Worm (Caenorhabditis elegans): ENCODE measurements around the gene mnm-2.

mnm-2 gene

DNA sequence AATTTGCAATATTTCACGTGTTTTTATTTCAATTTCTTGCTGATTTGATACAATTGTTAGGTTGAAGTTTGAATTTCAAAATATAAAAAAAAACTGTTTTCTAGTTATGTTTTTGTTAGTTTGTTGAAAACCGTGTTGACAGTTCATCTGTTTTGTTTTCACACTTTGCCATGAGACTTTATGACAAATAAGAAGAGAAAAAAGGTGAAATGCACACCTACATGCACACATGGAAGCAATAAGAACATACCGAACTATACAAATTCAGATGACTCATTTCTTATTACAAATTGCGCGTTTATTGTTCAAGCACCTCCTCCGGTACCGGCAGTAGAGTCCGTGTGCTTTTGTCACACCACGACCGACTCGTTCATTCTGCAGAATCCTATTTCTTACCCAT, 4.1 kb downstream of the mnm-2 start, which contains the start of gene C10A4.9:
Gene C10A4.9, plus strand, starts transcription at position 301 of the 400 bp plus-strand sequence.
- TF ChIP-seq mbf-1 (tag; optimal IDR thresholded peaks at IDR 0.05) (no peak), nhr-6 (tag; optimal IDR thresholded peaks at IDR 0.05) (no peak), nhr-10 (tag; optimal IDR thresholded peaks at IDR 0.05) (no peak), unc-55 (GFP tag; optimal IDR thresholded peaks at IDR 0.05) (no peak), skn-1 (tag; optimal IDR thresholded peaks at IDR 0.05) (no peak), dmd-4 (tag; optimal IDR thresholded peaks at IDR 0.05) (no peak), F13H6.1 (tag; optimal IDR thresholded peaks at IDR 0.05) (no peak), nhr-23 (tag; optimal IDR thresholded peaks at IDR 0.05) (no peak), alr-1 (tag; optimal IDR thresholded peaks at IDR 0.05) (no peak), R02D3.7 (tag; optimal IDR thresholded peaks at IDR 0.05) (no peak), nhr-77 (tag; optimal IDR thresholded peaks at IDR 0.05) (no peak), aly-2 (tag; optimal IDR thresholded peaks at IDR 0.05) (no peak), nhr-12 (tag; optimal IDR thresholded peaks at IDR 0.05) (no peak), egl-27 (tag; optimal IDR thresholded peaks at IDR 0.05) (no peak), nhr-11 (tag; optimal IDR thresholded peaks at IDR 0.05) (no peak)

- no peak for TF ChIP-seq lin-11 (tag; optimal IDR thresholded peaks at IDR 0.05)
- TF ChIP-seq nhr-6 (tag; optimal IDR thresholded peaks at IDR 0.05) = no peak
- TF ChIP-seq mdl-1 (tag; optimal IDR thresholded peaks at IDR 0.05) = no peak
- TF ChIP-seq nhr-12 (tag; optimal IDR thresholded peaks at IDR 0.05) = no peak
- TF ChIP-seq mbf-1 (tag; optimal IDR thresholded peaks at IDR 0.05) = no peak
- TF ChIP-seq elt-1 (tag; optimal IDR thresholded peaks at IDR 0.05) = no peak
- no peak for TF ChIP-seq elt-3 (tag; optimal IDR thresholded peaks at IDR 0.05)
- no peak for TF ChIP-seq snpc-4 (tag; optimal IDR thresholded peaks at IDR 0.05)
Observed at ce11 chrX:7416082-7416481, 8.6 kb downstream of the mnm-2 start, which contains the start of gene C10A4.1. Gene C10A4.1, plus strand, starts transcription at chrX:7416382.

ce11 chrX:7415420-7415819, 9.3 kb downstream of the mnm-2 start, which contains the start of gene C10A4.7:
Gene C10A4.7, minus strand, starts transcription at chrX:7415520.
- no peak for TF ChIP-seq nhr-21 (tag; optimal IDR thresholded peaks at IDR 0.05)
- no peak for TF ChIP-seq aly-2 (tag; optimal IDR thresholded peaks at IDR 0.05)
- TF ChIP-seq sma-3 (GFP tag; optimal IDR thresholded peaks at IDR 0.05) = no peak
- no peak for TF ChIP-seq blmp-1 (tag; optimal IDR thresholded peaks at IDR 0.05; ENCODE audit: insufficient read depth)
- no peak for TF ChIP-seq lin-13 (GFP tag; optimal IDR thresholded peaks at IDR 0.05)
- TF ChIP-seq nhr-10 (tag; optimal IDR thresholded peaks at IDR 0.05) = no peak
- no peak for TF ChIP-seq nhr-237 (tag; optimal IDR thresholded peaks at IDR 0.05)
- TF ChIP-seq unc-62 (GFP tag; optimal IDR thresholded peaks at IDR 0.05) = no peak
- no peak for TF ChIP-seq sma-9 (GFP tag; optimal IDR thresholded peaks at IDR 0.05)
- no peak for TF ChIP-seq sma-9 (tag; optimal IDR thresholded peaks at IDR 0.05)
- TF ChIP-seq mab-5 (tag; optimal IDR thresholded peaks at IDR 0.05) = no peak
- TF ChIP-seq zag-1 (tag; optimal IDR thresholded peaks at IDR 0.05) = no peak
- no peak for TF ChIP-seq nhr-11 (tag; optimal IDR thresholded peaks at IDR 0.05)
- TF ChIP-seq mdl-1 (tag; optimal IDR thresholded peaks at IDR 0.05) = no peak
- TF ChIP-seq ama-1 (optimal IDR thresholded peaks at IDR 0.05) = no peak

DNA sequence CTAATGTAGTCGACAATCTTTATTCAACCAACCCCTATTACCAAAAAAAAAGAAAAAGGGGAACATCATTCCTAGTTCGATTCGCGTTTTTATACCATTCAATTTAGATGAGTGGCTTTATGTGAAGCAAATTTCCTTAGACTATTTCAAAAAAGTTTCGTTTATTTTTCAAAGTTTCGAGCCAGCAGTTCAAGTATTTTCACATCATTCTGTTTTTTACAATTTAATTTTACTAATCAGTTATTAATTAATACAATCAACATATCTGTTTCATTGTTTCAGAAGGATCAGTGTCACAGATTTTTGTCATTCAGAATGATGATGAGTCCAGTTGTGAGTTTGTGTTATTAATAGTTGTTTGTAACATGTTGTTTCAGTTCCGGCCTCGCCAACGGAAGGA, 14.8 kb downstream of the mnm-2 start, which contains the start of gene C10A4.2:
Gene C10A4.2, plus strand, starts transcription at position 301 of the 400 bp plus-strand sequence.
- TF ChIP-seq lsy-2 (tag; optimal IDR thresholded peaks at IDR 0.05) (no peak), dmd-4 (tag; optimal IDR thresholded peaks at IDR 0.05) (no peak), ztf-1 (GFP tag; conservative IDR thresholded peaks at IDR 0.05) (no peak), ztf-11 (tag; optimal IDR thresholded peaks at IDR 0.05) (no peak), zag-1 (tag; optimal IDR thresholded peaks at IDR 0.05) (no peak), lin-13 (GFP tag; optimal IDR thresholded peaks at IDR 0.05) (no peak), unc-39 (tag; optimal IDR thresholded peaks at IDR 0.05) (no peak), nhr-12 (tag; optimal IDR thresholded peaks at IDR 0.05) (no peak), nhr-6 (tag; optimal IDR thresholded peaks at IDR 0.05) (no peak), F13H6.1 (tag; optimal IDR thresholded peaks at IDR 0.05) (no peak), ZK546.5 (tag; optimal IDR thresholded peaks at IDR 0.05) (no peak), crh-2 (tag; optimal IDR thresholded peaks at IDR 0.05) (no peak)

DNA sequence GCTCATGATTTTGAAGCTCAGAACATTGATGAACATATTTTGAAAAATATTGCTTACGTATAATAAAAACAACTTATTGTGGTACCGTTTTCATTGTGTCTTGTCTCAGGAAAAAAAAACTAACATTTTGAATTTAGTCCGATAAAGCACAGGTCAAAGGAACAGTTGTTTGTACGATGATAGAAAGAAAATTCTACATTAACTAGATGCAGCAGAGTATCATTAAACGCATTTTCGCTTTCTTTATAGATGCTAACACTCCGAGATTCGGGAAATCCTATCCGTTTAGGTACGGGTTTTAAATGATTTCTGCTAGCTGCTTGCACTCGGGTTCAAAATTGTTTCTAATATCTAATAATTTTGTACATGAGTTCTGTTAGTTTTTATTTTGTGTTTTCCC, 15.7 kb downstream of the mnm-2 start:
- TF ChIP-seq dmd-4 (tag; optimal IDR thresholded peaks at IDR 0.05) (no peak), sma-3 (GFP tag; optimal IDR thresholded peaks at IDR 0.05) (no peak), zag-1 (tag; optimal IDR thresholded peaks at IDR 0.05) (no peak), ceh-16 (tag; optimal IDR thresholded peaks at IDR 0.05) (no peak), ztf-4 (tag; optimal IDR thresholded peaks at IDR 0.05) (no peak), alr-1 (tag; optimal IDR thresholded peaks at IDR 0.05) (no peak), peb-1 (tag; optimal IDR thresholded peaks at IDR 0.05) (no peak), ztf-1 (GFP tag; conservative IDR thresholded peaks at IDR 0.05) (no peak), elt-1 (tag; optimal IDR thresholded peaks at IDR 0.05) (no peak), lin-11 (tag; optimal IDR thresholded peaks at IDR 0.05) (no peak), nhr-11 (tag; optimal IDR thresholded peaks at IDR 0.05) (no peak)

Data from whole organism, L2 larva.